Worm (Caenorhabditis elegans) whole organism, L4/young adult: ENCODE data around the gene R13A5.10.

ENCODE experiments used
- W03F9.2 ChIP-seq: fragments of 150-350 bp; optimal IDR thresholded peaks from 2 replicates; lab custom pipeline; 2014; ENCODE audit warnings: missing biosample characterization, missing genetic modification characterization
- dao-5 ChIP-seq: sonication (generic microtip); optimal IDR thresholded peaks from 2 replicates; lab custom pipeline; 2016; ENCODE audit warnings: missing genotype, missing genetic modification characterization, moderate library complexity, missing compliant biosample characterization
- him-1 ChIP-seq: sonication (generic microtip); optimal IDR thresholded peaks from 2 replicates; lab custom pipeline; 2016; ENCODE audit warnings: missing genotype, missing genetic modification reagents, missing genetic modification characterization, missing compliant biosample characterization

DNA sequence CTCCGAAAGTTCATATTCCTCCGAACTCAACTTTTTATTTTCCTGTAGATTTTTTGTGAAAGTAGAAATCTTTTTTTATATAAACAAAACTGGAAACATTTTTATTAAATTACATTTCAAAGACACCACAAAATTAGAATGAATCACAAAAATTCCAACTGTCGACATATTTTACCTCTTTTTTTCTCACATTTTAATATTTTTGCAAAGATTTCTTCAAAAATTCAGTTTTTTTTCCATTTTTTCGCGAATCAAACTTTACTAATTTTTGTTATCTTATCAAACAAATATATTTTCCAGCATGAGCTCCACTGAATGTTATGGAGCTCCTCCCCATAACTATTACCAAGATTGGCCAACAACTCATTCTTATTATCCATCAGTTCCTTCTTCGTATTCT lies 27.4 kb downstream of the R13A5.10 start, which contains the start of gene ceh-13:
- TF ChIP-seq W03F9.2 (tag; lab: Kevin White, UChicago) (no peak), dao-5 (tag; lab: Kevin White, UChicago) (no peak), him-1 (no peak)
